Worm (Caenorhabditis elegans) whole organism, L2 larva: ENCODE results near the gene rpb-6.

Source experiments
- ama-1 ChIP-seq: fragments of 150-350 bp; optimal IDR thresholded peaks from 2 replicates; lab custom pipeline; 2018; ENCODE audit warnings: inconsistent platforms
- lsy-2 ChIP-seq, 2 experiments: fragments of 150-350 bp in 1 of 2; sonication (generic microtip) in 1 of 2; optimal IDR thresholded peaks; 2 replicates each; lab custom pipeline; 2014 to 2017; ENCODE audit warnings: missing biosample characterization in 2 of 2, missing genetic modification characterization in 2 of 2

DNA sequence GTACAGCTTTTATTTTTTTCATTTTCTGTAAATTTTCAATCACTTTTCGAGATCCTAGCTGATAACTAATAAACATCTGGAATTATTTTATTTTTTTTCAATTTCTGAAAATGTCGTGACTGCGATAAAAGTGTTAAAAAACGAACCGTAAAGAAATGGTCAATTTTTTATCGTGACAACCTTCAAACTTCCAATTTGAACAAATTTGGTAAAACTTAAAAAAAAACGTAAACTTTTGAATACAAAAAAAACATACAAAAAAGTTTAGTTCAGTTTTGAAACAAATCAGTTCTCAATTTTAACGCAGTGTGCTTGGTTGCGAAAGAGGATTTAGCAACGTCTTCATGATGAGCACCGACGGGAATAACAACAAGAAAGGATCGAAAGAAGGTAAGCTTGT lies 7.2 kb upstream of the rpb-6 start, which contains the start of gene C06A1.3:
- TF ChIP-seq lsy-2 (tag; optimal IDR thresholded peaks at IDR 0.05; lab: Kevin White, UChicago) = no peak
- no peak for TF ChIP-seq ama-1 (lab: Kevin White, UChicago)
